Fruit fly (Drosophila melanogaster) whole organism, prepupa: ENCODE measurements around the gene rdgA.

ENCODE experiments used
- Blimp-1 ChIP-seq: fragments of 200-800 bp; sonication (Bioruptor generic); optimal IDR thresholded peaks from 3 replicates; lab custom pipeline; 2017; ENCODE audit warnings: missing biosample characterization, missing genetic modification characterization, mild to moderate bottlenecking, moderate library complexity, missing genetic modification reagents
- CG10631 ChIP-seq: fragments of 200-800 bp; sonication (Bioruptor generic); optimal IDR thresholded peaks from 2 replicates; lab custom pipeline; 2016; ENCODE audit warnings: missing biosample characterization, missing genetic modification characterization
- CG10669 ChIP-seq: fragments of 200-800 bp; sonication (Bioruptor generic); optimal IDR thresholded peaks from 3 replicates; lab custom pipeline; 2018; ENCODE audit warnings: missing biosample characterization, mild to moderate bottlenecking, missing genetic modification characterization, moderate library complexity
- CG11294 ChIP-seq: fragments of 200-800 bp; sonication (Bioruptor generic); IDR thresholded peaks from 2 replicates; pipeline ENCODE4 v1.3.6; 2022; ENCODE audit warnings: missing biosample characterization, missing genetic modification characterization
- CG11902 ChIP-seq: fragments of 200-800 bp; sonication (Bioruptor generic); optimal IDR thresholded peaks from 3 replicates; lab custom pipeline; 2016; ENCODE audit warnings: missing biosample characterization, missing genetic modification characterization
- CG15336 ChIP-seq: fragments of 200-800 bp; sonication (Bioruptor generic); IDR thresholded peaks from 2 replicates; pipeline ENCODE4 v1.3.6; 2022; ENCODE audit warnings: missing biosample characterization, missing genetic modification characterization
- CG1621 ChIP-seq: fragments of 200-800 bp; sonication (Bioruptor generic); optimal IDR thresholded peaks from 3 replicates; lab custom pipeline; 2018; ENCODE audit warnings: missing biosample characterization, mild to moderate bottlenecking, missing genetic modification characterization
- CG16779 ChIP-seq: fragments of 200-800 bp; sonication (Bioruptor generic); optimal IDR thresholded peaks from 3 replicates; lab custom pipeline; 2017; ENCODE audit warnings: missing biosample characterization, mild to moderate bottlenecking, missing genetic modification characterization
- CG3032 ChIP-seq: fragments of 200-800 bp; optimal IDR thresholded peaks from 2 replicates; lab custom pipeline; 2019; ENCODE audit warnings: missing biosample characterization, mild to moderate bottlenecking, missing genetic modification characterization, moderate library complexity
- CG32006 ChIP-seq: fragments of 200-800 bp; sonication (Bioruptor generic); optimal IDR thresholded peaks from 3 replicates; lab custom pipeline; 2017; ENCODE audit warnings: missing biosample characterization, mild to moderate bottlenecking, missing genetic modification characterization
- CG34406 ChIP-seq: fragments of 200-800 bp; sonication (Bioruptor generic); optimal IDR thresholded peaks from 3 replicates; lab custom pipeline; 2016; ENCODE audit warnings: missing biosample characterization, missing genetic modification characterization
- CG4318 ChIP-seq: fragments of 200-800 bp; sonication (Bioruptor generic); optimal IDR thresholded peaks from 3 replicates; lab custom pipeline; 2017; ENCODE audit warnings: missing biosample characterization, mild to moderate bottlenecking, missing genetic modification characterization
- CG6808 ChIP-seq: fragments of 200-800 bp; sonication (Bioruptor generic); optimal IDR thresholded peaks from 3 replicates; lab custom pipeline; 2017; ENCODE audit warnings: missing biosample characterization, missing genetic modification characterization, mild to moderate bottlenecking, moderate library complexity, missing genetic modification reagents
- CG7368 ChIP-seq: fragments of 200-800 bp; sonication (Bioruptor generic); optimal IDR thresholded peaks from 3 replicates; lab custom pipeline; 2016; ENCODE audit warnings: missing biosample characterization, missing genetic modification characterization
- CG8119 ChIP-seq: fragments of 200-800 bp; sonication (Bioruptor generic); IDR thresholded peaks from 3 replicates; pipeline ENCODE4 v1.3.6; 2022; ENCODE audit warnings: missing biosample characterization, missing genetic modification characterization
- CG8319 ChIP-seq: fragments of 200-800 bp; sonication (Bioruptor generic); optimal IDR thresholded peaks from 3 replicates; lab custom pipeline; 2016; ENCODE audit warnings: missing biosample characterization, missing genetic modification characterization
- CG9139 ChIP-seq: fragments of 200-800 bp; sonication (Bioruptor generic); optimal IDR thresholded peaks from 3 replicates; lab custom pipeline; 2017; ENCODE audit warnings: missing biosample characterization, mild to moderate bottlenecking, missing genetic modification characterization
- Eip75B ChIP-seq: fragments of 200-800 bp; sonication (Bioruptor generic); optimal IDR thresholded peaks from 3 replicates; lab custom pipeline; 2016; ENCODE audit warnings: missing biosample characterization, missing genetic modification characterization
- Eip78C ChIP-seq: fragments of 200-800 bp; sonication (Bioruptor generic); peaks from one replicate; lab custom pipeline; 2016; ENCODE audit warnings: missing biosample characterization, missing genetic modification characterization
- Eip93F ChIP-seq: fragments of 200-800 bp; sonication (Bioruptor generic); optimal IDR thresholded peaks from 2 replicates; lab custom pipeline; 2016; ENCODE audit warnings: missing biosample characterization, mild to moderate bottlenecking, missing genetic modification characterization
- Ets21C ChIP-seq: fragments of 200-800 bp; sonication (Bioruptor generic); optimal IDR thresholded peaks from 3 replicates; lab custom pipeline; 2016; ENCODE audit warnings: missing biosample characterization, missing genetic modification characterization
- Ets96B ChIP-seq: fragments of 200-800 bp; optimal IDR thresholded peaks from 2 replicates; lab custom pipeline; 2019; ENCODE audit warnings: missing biosample characterization, mild to moderate bottlenecking, missing genetic modification characterization, moderate library complexity
- Hr39 ChIP-seq: fragments of 200-800 bp; sonication (Bioruptor generic); optimal IDR thresholded peaks from 2 replicates; lab custom pipeline; 2016; ENCODE audit warnings: missing biosample characterization, missing genetic modification characterization
- Hr4 ChIP-seq: fragments of 200-800 bp; sonication (Bioruptor generic); optimal IDR thresholded peaks from 3 replicates; lab custom pipeline; 2016; ENCODE audit warnings: missing biosample characterization, missing genetic modification characterization
- Lpt ChIP-seq: fragments of 200-800 bp; sonication (Bioruptor generic); optimal IDR thresholded peaks from 3 replicates; lab custom pipeline; 2016; ENCODE audit warnings: missing biosample characterization, missing genetic modification characterization
- Met ChIP-seq: fragments of 200-800 bp; sonication (Bioruptor generic); optimal IDR thresholded peaks from 3 replicates; lab custom pipeline; 2016; ENCODE audit warnings: missing biosample characterization, missing genetic modification characterization
- OdsH ChIP-seq: fragments of 200-800 bp; sonication (Bioruptor generic); optimal IDR thresholded peaks from 3 replicates; lab custom pipeline; 2016; ENCODE audit warnings: missing biosample characterization, missing genetic modification characterization
- Sox102F ChIP-seq: fragments of 200-800 bp; sonication (Bioruptor generic); optimal IDR thresholded peaks from 2 replicates; lab custom pipeline; 2016; ENCODE audit warnings: missing biosample characterization, mild to moderate bottlenecking, missing genetic modification characterization
- Sox15 ChIP-seq: fragments of 200-800 bp; sonication (Bioruptor generic); optimal IDR thresholded peaks from 3 replicates; lab custom pipeline; 2016; ENCODE audit warnings: missing biosample characterization, missing genetic modification characterization
- achi ChIP-seq: fragments of 200-800 bp; sonication (Bioruptor generic); optimal IDR thresholded peaks from 3 replicates; lab custom pipeline; 2016; ENCODE audit warnings: missing biosample characterization, missing genetic modification characterization
- acj6 ChIP-seq: fragments of 200-800 bp; sonication (Bioruptor generic); optimal IDR thresholded peaks from 3 replicates; lab custom pipeline; 2016; ENCODE audit warnings: missing biosample characterization, missing genetic modification characterization
- cyc ChIP-seq: fragments of 200-800 bp; sonication (Bioruptor generic); optimal IDR thresholded peaks from 3 replicates; lab custom pipeline; 2016; ENCODE audit warnings: missing biosample characterization, missing genetic modification characterization
- dsx ChIP-seq: fragments of 200-800 bp; optimal IDR thresholded peaks from 3 replicates; lab custom pipeline; 2019; ENCODE audit warnings: missing biosample characterization, mild to moderate bottlenecking, missing genetic modification characterization, moderate library complexity; ENCODE audit not compliant: poor library complexity, severe bottlenecking
- eg ChIP-seq: fragments of 200-800 bp; sonication (Bioruptor generic); IDR thresholded peaks from 3 replicates; pipeline ENCODE4 v1.3.6; 2022; ENCODE audit warnings: missing biosample characterization, missing genetic modification characterization
- esn ChIP-seq: fragments of 200-800 bp; sonication (Bioruptor generic); optimal IDR thresholded peaks from 2 replicates; lab custom pipeline; 2016; ENCODE audit warnings: missing biosample characterization, mild to moderate bottlenecking, missing genetic modification characterization, moderate library complexity
- lz ChIP-seq: fragments of 200-800 bp; sonication (Bioruptor generic); optimal IDR thresholded peaks from 3 replicates; lab custom pipeline; 2016; ENCODE audit warnings: missing biosample characterization, missing genetic modification characterization
- net ChIP-seq: fragments of 200-800 bp; sonication (Bioruptor generic); optimal IDR thresholded peaks from 3 replicates; lab custom pipeline; 2016; ENCODE audit warnings: missing biosample characterization, missing genetic modification characterization
- spab ChIP-seq: fragments of 200-800 bp; sonication (Bioruptor generic); optimal IDR thresholded peaks from 2 replicates; lab custom pipeline; 2017; ENCODE audit warnings: missing biosample characterization, mild to moderate bottlenecking, missing genetic modification characterization, missing genetic modification reagents
- topi ChIP-seq: fragments of 200-800 bp; sonication (Bioruptor generic); optimal IDR thresholded peaks from 3 replicates; lab custom pipeline; 2016; ENCODE audit warnings: missing biosample characterization, missing genetic modification characterization

Gene rdgA

dm6 chrX:8861267-8861666 is 45.6 kb upstream of the rdgA start (continued):
- TF ChIP-seq topi (GFP tag; lab: Kevin White, UChicago) (peak; percentile 91), Eip78C (GFP tag; lab: Kevin White, UChicago) (peak; percentile 98), CG8119 (GFP tag; lab: Robert Waterston, UW) (peak; percentile 93), Hr39 (GFP tag; lab: Kevin White, UChicago) (peak; percentile 87), CG11294 (peak; percentile 63), CG15336 (peak; percentile 93), CG34406 (peak; percentile 92), Hr4 (GFP tag; lab: Kevin White, UChicago) (peak; percentile 92), eg (GFP tag; lab: Robert Waterston, UW) (peak; percentile 93), acj6 (GFP tag; lab: Kevin White, UChicago) (peak; percentile 91), Blimp-1 (GFP tag; lab: Kevin White, UChicago) (peak; percentile 76), Met (GFP tag; lab: Kevin White, UChicago) (peak; percentile 92), CG32006 (GFP tag; lab: Kevin White, UChicago) (peak; percentile 94), CG1621 (tag; lab: Kevin White, UChicago) (peak; percentile 64), CG9139 (GFP tag; lab: Kevin White, UChicago) (peak; percentile 66), Lpt (peak; percentile 90), Ets21C (peak; percentile 80), achi (GFP tag; lab: Kevin White, UChicago) (peak; percentile 90), esn (GFP tag; lab: Kevin White, UChicago) (peak; percentile 91), Sox15 (peak; percentile 85), Eip75B (GFP tag; lab: Kevin White, UChicago) (peak; percentile 90), Eip93F (GFP tag; lab: Kevin White, UChicago) (peak; percentile 69), Ets96B (peak; percentile 61), lz (GFP tag; lab: Kevin White, UChicago) (peak; percentile 89), spab (GFP tag; lab: Kevin White, UChicago) (peak; percentile 65), dsx (GFP tag; lab: Kevin White, UChicago) (peak; percentile 47), CG10631 (GFP tag; lab: Kevin White, UChicago) (peak; percentile 85), CG7368 (GFP tag; lab: Kevin White, UChicago) (peak; percentile 86), CG3032 (peak; percentile 65), cyc (GFP tag; lab: Kevin White, UChicago) (peak; percentile 84), CG16779 (tag; lab: Kevin White, UChicago) (peak; percentile 71)

DNA sequence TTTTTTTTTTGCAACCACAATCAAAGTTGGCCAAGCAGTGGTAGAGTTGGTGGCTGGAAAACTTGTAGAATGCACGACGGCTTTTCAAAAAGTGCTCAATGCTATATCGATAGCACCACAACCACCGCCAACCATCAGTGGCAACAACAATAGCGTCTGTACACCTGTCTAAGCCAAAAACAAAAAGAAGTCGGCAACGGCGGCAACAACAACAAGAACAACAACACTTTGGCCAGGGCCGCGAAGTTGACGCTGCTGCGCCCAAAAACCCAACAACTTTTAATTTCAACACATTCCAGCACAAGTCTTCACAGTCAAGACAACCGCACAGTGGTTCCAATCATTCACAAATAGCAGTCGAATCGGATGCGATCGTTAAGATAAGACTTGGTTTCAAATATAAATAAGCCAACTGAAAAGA is 43.7 kb upstream of the rdgA start:
- no peak for TF ChIP-seq CG7368 (GFP tag; lab: Kevin White, UChicago)
- no peak for TF ChIP-seq CG10631 (GFP tag; lab: Kevin White, UChicago)
- TF ChIP-seq CG11902 (GFP tag; lab: Kevin White, UChicago) = no peak
- TF ChIP-seq dsx (GFP tag; lab: Kevin White, UChicago) = no peak
- TF ChIP-seq OdsH = no peak
- TF ChIP-seq CG8319 = no peak
- TF ChIP-seq CG3032 = no peak
- TF ChIP-seq topi (GFP tag; lab: Kevin White, UChicago) = no peak
- TF ChIP-seq CG6808 (GFP tag; lab: Kevin White, UChicago) = no peak
- no peak for TF ChIP-seq Ets96B
- TF ChIP-seq CG8119 (GFP tag; lab: Robert Waterston, UW) = no peak
- TF ChIP-seq spab (GFP tag; lab: Kevin White, UChicago) = no peak
- TF ChIP-seq CG10669 (GFP tag; lab: Kevin White, UChicago) = no peak
- TF ChIP-seq CG4318 (GFP tag; lab: Kevin White, UChicago) = no peak
- no peak for TF ChIP-seq Sox102F (GFP tag; lab: Kevin White, UChicago)
- no peak for TF ChIP-seq net
- TF ChIP-seq achi (GFP tag; lab: Kevin White, UChicago) = no peak
- TF ChIP-seq eg (GFP tag; lab: Robert Waterston, UW) = no peak; the same call in 2 of the 3 replicates
- no peak for TF ChIP-seq lz (GFP tag; lab: Kevin White, UChicago)
